Fruit fly (Drosophila melanogaster): ENCODE measurements around the gene Pex5.

The Pex5 gene

dm6 chrX:1854873-1855272 is 14.0 kb downstream of the Pex5 start:
- no peak for TF ChIP-seq Pif1B (GFP tag; optimal IDR thresholded peaks at IDR 0.05)
- TF ChIP-seq D1 (tag; optimal IDR thresholded peaks at IDR 0.05), result no peak
- TF ChIP-seq gl (tag; optimal IDR thresholded peaks at IDR 0.05), result no peak
- TF ChIP-seq Snoo (tag; optimal IDR thresholded peaks at IDR 0.05), result no peak

dm6 chrX:1854070-1854469 is 14.8 kb downstream of the Pex5 start:
- TF ChIP-seq CG34367 (tag; optimal IDR thresholded peaks at IDR 0.05) (no peak), CG8159 (tag; optimal IDR thresholded peaks at IDR 0.05) (no peak), rn (GFP tag; IDR thresholded peaks at IDR 0.05) (no peak), CG9948 (tag; optimal IDR thresholded peaks at IDR 0.05) (no peak), fd96Ca (GFP tag; IDR thresholded peaks at IDR 0.05) (no peak), D1 (tag; optimal IDR thresholded peaks at IDR 0.05) (no peak), CG15710 (tag; optimal IDR thresholded peaks at IDR 0.05) (no peak), CG32121 (GFP tag; IDR thresholded peaks at IDR 0.05) (no peak), CG12605 (GFP tag; IDR thresholded peaks at IDR 0.05) (no peak), Pif1B (GFP tag; optimal IDR thresholded peaks at IDR 0.05) (no peak), CG13204 (GFP tag; optimal IDR thresholded peaks at IDR 0.05) (no peak), CG17806 (tag; optimal IDR thresholded peaks at IDR 0.05) (no peak), Ets98B (GFP tag; IDR thresholded peaks at IDR 0.05) (no peak), EcR (GFP tag; optimal IDR thresholded peaks at IDR 0.05) (no peak), Snoo (tag; optimal IDR thresholded peaks at IDR 0.05) (no peak), gl (tag; optimal IDR thresholded peaks at IDR 0.05) (no peak), CG14655 (GFP tag; optimal IDR thresholded peaks at IDR 0.05) (no peak), CG10348 (GFP tag; IDR thresholded peaks at IDR 0.05) (no peak)

dm6 chrX:1849914-1850313 is 18.9 kb downstream of the Pex5 start:
- no peak for TF ChIP-seq CG12605 (GFP tag; IDR thresholded peaks at IDR 0.05)
- TF ChIP-seq CG17806 (tag; optimal IDR thresholded peaks at IDR 0.05), result no peak
- TF ChIP-seq gl (tag; optimal IDR thresholded peaks at IDR 0.05), result no peak
- TF ChIP-seq CG10348 (GFP tag; IDR thresholded peaks at IDR 0.05), result no peak
- TF ChIP-seq D1 (tag; optimal IDR thresholded peaks at IDR 0.05), result no peak
- 0 out of 2 replicates have a peak, but pooled peaks have one; percentile 16 for TF ChIP-seq CG32121 (GFP tag; IDR thresholded peaks at IDR 0.05)
- TF ChIP-seq rn (GFP tag; IDR thresholded peaks at IDR 0.05), result no peak
- peak; percentile 22 for TF ChIP-seq Pif1A (GFP tag; optimal IDR thresholded peaks at IDR 0.05)
- no peak for TF ChIP-seq CG4496 (GFP tag; IDR thresholded peaks at IDR 0.05)
- no peak for TF ChIP-seq fd96Ca (GFP tag; IDR thresholded peaks at IDR 0.05)
- TF ChIP-seq CG15710 (tag; optimal IDR thresholded peaks at IDR 0.05), result no peak
- TF ChIP-seq CG13204 (GFP tag; optimal IDR thresholded peaks at IDR 0.05), result no peak
- no peak for TF ChIP-seq CG9948 (tag; optimal IDR thresholded peaks at IDR 0.05)
- TF ChIP-seq CG8301 (tag; optimal IDR thresholded peaks at IDR 0.05), result peak; percentile 1
- TF ChIP-seq CG34367 (tag; optimal IDR thresholded peaks at IDR 0.05), result no peak
- peak; percentile 19 for TF ChIP-seq CG14655 (GFP tag; optimal IDR thresholded peaks at IDR 0.05)
- TF ChIP-seq Ets98B (GFP tag; IDR thresholded peaks at IDR 0.05), result no peak

- TF ChIP-seq CG12605 (GFP tag; IDR thresholded peaks at IDR 0.05) (no peak), rn (GFP tag; IDR thresholded peaks at IDR 0.05) (no peak), CG17806 (tag; optimal IDR thresholded peaks at IDR 0.05) (no peak), gl (tag; optimal IDR thresholded peaks at IDR 0.05) (no peak), fd96Ca (GFP tag; IDR thresholded peaks at IDR 0.05) (no peak), Pif1A (GFP tag; optimal IDR thresholded peaks at IDR 0.05) (no peak), Ets98B (GFP tag; IDR thresholded peaks at IDR 0.05) (no peak), CG8159 (tag; optimal IDR thresholded peaks at IDR 0.05) (no peak), D1 (tag; optimal IDR thresholded peaks at IDR 0.05) (no peak), EcR (GFP tag; optimal IDR thresholded peaks at IDR 0.05) (no peak), Pif1B (GFP tag; optimal IDR thresholded peaks at IDR 0.05) (no peak), Snoo (tag; optimal IDR thresholded peaks at IDR 0.05) (no peak), CG9948 (tag; optimal IDR thresholded peaks at IDR 0.05) (no peak), CG4496 (GFP tag; IDR thresholded peaks at IDR 0.05) (no peak), CG13204 (GFP tag; optimal IDR thresholded peaks at IDR 0.05) (no peak), CG10348 (GFP tag; IDR thresholded peaks at IDR 0.05) (no peak), CG14655 (GFP tag; optimal IDR thresholded peaks at IDR 0.05) (no peak)
Measured at dm6 chrX:1848624-1849198, 20.1 kb downstream of the Pex5 start.

- TF ChIP-seq CG15710 (tag; optimal IDR thresholded peaks at IDR 0.05) (no peak), rn (GFP tag; IDR thresholded peaks at IDR 0.05) (no peak), CG4496 (GFP tag; IDR thresholded peaks at IDR 0.05) (no peak), CG32121 (GFP tag; IDR thresholded peaks at IDR 0.05) (no peak), EcR (GFP tag; optimal IDR thresholded peaks at IDR 0.05) (no peak), Pif1A (GFP tag; optimal IDR thresholded peaks at IDR 0.05) (no peak), CG13204 (GFP tag; optimal IDR thresholded peaks at IDR 0.05) (no peak), CG12605 (GFP tag; IDR thresholded peaks at IDR 0.05) (no peak), CG10348 (GFP tag; IDR thresholded peaks at IDR 0.05) (no peak), CG17806 (tag; optimal IDR thresholded peaks at IDR 0.05) (no peak), CG14655 (GFP tag; optimal IDR thresholded peaks at IDR 0.05) (no peak)
Measured at dm6 chrX:1847735-1848134, 21.1 kb downstream of the Pex5 start.

- TF ChIP-seq EcR (GFP tag; optimal IDR thresholded peaks at IDR 0.05), result peak; percentile 80
- no peak for TF ChIP-seq gl (tag; optimal IDR thresholded peaks at IDR 0.05)
Measured at dm6 chrX:1846386-1846785, 22.5 kb downstream of the Pex5 start.
